Fruit fly (Drosophila melanogaster) whole organism, embryonic: Measurements from ENCODE around the gene Gdh.

Experiments used
- Abd-B ChIP-seq: fragments of 200-800 bp; sonication (Bioruptor generic); optimal IDR thresholded peaks from 2 replicates; lab custom pipeline; 2018; ENCODE audit warnings: missing biosample characterization, mild to moderate bottlenecking, missing genetic modification characterization, moderate library complexity
- Adf1 ChIP-seq: fragments of 200-800 bp; sonication (Bioruptor generic); IDR thresholded peaks from 2 replicates; pipeline ENCODE4 v1.3.6; 2022; ENCODE audit warnings: missing biosample characterization, missing genetic modification characterization
- Bteb2 ChIP-seq: fragments of 200-800 bp; sonication (Bioruptor generic); optimal IDR thresholded peaks from 2 replicates; lab custom pipeline; 2016; ENCODE audit warnings: missing biosample characterization, missing genetic modification characterization
- CG10147 ChIP-seq: fragments of 200-800 bp; sonication (Bioruptor generic); optimal IDR thresholded peaks from 2 replicates; lab custom pipeline; 2019; ENCODE audit warnings: missing biosample characterization, mild to moderate bottlenecking, missing genetic modification characterization, moderate library complexity
- CG11093 ChIP-seq: fragments of 200-800 bp; sonication (Bioruptor generic); IDR thresholded peaks from 3 replicates; pipeline ENCODE4 v1.3.6; 2022; ENCODE audit warnings: missing biosample characterization, missing genetic modification characterization
- CG11695 ChIP-seq: fragments of 200-800 bp; sonication (Bioruptor generic); IDR thresholded peaks from 3 replicates; pipeline ENCODE4 v1.3.6; 2022; ENCODE audit warnings: missing biosample characterization, missing genetic modification characterization
- CG11696 ChIP-seq: fragments of 200-800 bp; sonication (Bioruptor generic); IDR thresholded peaks from 2 replicates; pipeline ENCODE4 v1.3.6; 2022; ENCODE audit warnings: missing biosample characterization, missing genetic modification characterization
- CG12299 ChIP-seq: fragments of 200-800 bp; sonication (Bioruptor generic); optimal IDR thresholded peaks from 2 replicates; lab custom pipeline; 2018; ENCODE audit warnings: missing biosample characterization, mild to moderate bottlenecking, missing genetic modification characterization
- CG12769 ChIP-seq: fragments of 200-800 bp; sonication (Bioruptor generic); optimal IDR thresholded peaks from 2 replicates; lab custom pipeline; 2019; ENCODE audit warnings: missing biosample characterization, mild to moderate bottlenecking, missing genetic modification characterization, moderate library complexity
- CG15073 ChIP-seq: fragments of 200-800 bp; sonication (Bioruptor generic); optimal IDR thresholded peaks from 2 replicates; lab custom pipeline; 2016; ENCODE audit warnings: missing biosample characterization, missing genetic modification characterization
- CG17802 ChIP-seq: fragments of 200-800 bp; sonication (Bioruptor generic); optimal IDR thresholded peaks from 2 replicates; lab custom pipeline; 2018; ENCODE audit warnings: missing biosample characterization, mild to moderate bottlenecking, missing genetic modification characterization, moderate library complexity
- CG1832 ChIP-seq: fragments of 200-800 bp; sonication (Bioruptor generic); optimal IDR thresholded peaks from 2 replicates; lab custom pipeline; 2017; ENCODE audit warnings: missing biosample characterization, mild to moderate bottlenecking, missing genetic modification characterization, inconsistent platforms
- CG32767 ChIP-seq: fragments of 200-800 bp; sonication (Bioruptor generic); IDR thresholded peaks from 2 replicates; pipeline ENCODE4 v1.3.6; 2022; ENCODE audit warnings: missing biosample characterization, missing genetic modification characterization
- CG4424 ChIP-seq: fragments of 200-800 bp; sonication (Bioruptor generic); optimal IDR thresholded peaks from 3 replicates; lab custom pipeline; 2016; ENCODE audit warnings: missing biosample characterization, missing genetic modification characterization
- CG6765 ChIP-seq: fragments of 200-800 bp; sonication (Bioruptor generic); optimal IDR thresholded peaks from 3 replicates; lab custom pipeline; 2017; ENCODE audit warnings: missing biosample characterization, mild to moderate bottlenecking, missing genetic modification characterization
- CG8290 ChIP-seq, 3 experiments: fragments of 200-800 bp; sonication (Bioruptor generic); optimal IDR thresholded peaks; 2 replicates each; lab custom pipeline; 2016 to 2019; ENCODE audit warnings: missing biosample characterization in 3 of 3, missing genetic modification characterization in 3 of 3, mild to moderate bottlenecking in 2 of 3, moderate library complexity in 1 of 3
- CG9797 ChIP-seq: fragments of 200-800 bp; sonication (Bioruptor generic); optimal IDR thresholded peaks from 3 replicates; lab custom pipeline; 2018; ENCODE audit warnings: missing biosample characterization, mild to moderate bottlenecking, missing genetic modification characterization
- D19A ChIP-seq: fragments of 200-800 bp; optimal IDR thresholded peaks from 3 replicates; lab custom pipeline; 2019; ENCODE audit warnings: missing biosample characterization, mild to moderate bottlenecking, missing genetic modification characterization, moderate library complexity
- Deaf1 ChIP-seq: fragments of 200-800 bp; optimal IDR thresholded peaks from 3 replicates; lab custom pipeline; 2019; ENCODE audit warnings: missing biosample characterization, mild to moderate bottlenecking, missing genetic modification characterization, moderate library complexity
- Ets97D ChIP-seq: fragments of 200-800 bp; sonication (Bioruptor generic); optimal IDR thresholded peaks from 3 replicates; lab custom pipeline; 2016; ENCODE audit warnings: missing biosample characterization, missing genetic modification characterization
- Fer2 ChIP-seq: fragments of 200-800 bp; sonication (Bioruptor generic); optimal IDR thresholded peaks from 2 replicates; lab custom pipeline; 2018; ENCODE audit warnings: missing biosample characterization, mild to moderate bottlenecking, missing genetic modification characterization, moderate library complexity
- Fer3 ChIP-seq: fragments of 200-800 bp; sonication (Bioruptor generic); optimal IDR thresholded peaks from 2 replicates; lab custom pipeline; 2018; ENCODE audit warnings: missing biosample characterization, mild to moderate bottlenecking, missing genetic modification characterization, moderate library complexity
- Med ChIP-seq: fragments of 200-800 bp; sonication (Bioruptor generic); peaks from one replicate; lab custom pipeline; 2016; ENCODE audit warnings: missing biosample characterization, missing genetic modification characterization, mild to moderate bottlenecking, inconsistent platforms, moderate library complexity
- Meics ChIP-seq: fragments of 200-800 bp; sonication (Bioruptor generic); optimal IDR thresholded peaks from 2 replicates; lab custom pipeline; 2017; ENCODE audit warnings: missing biosample characterization, mild to moderate bottlenecking, missing genetic modification characterization
- NC2β ChIP-seq: fragments of 200-800 bp; sonication (Bioruptor generic); optimal IDR thresholded peaks from 2 replicates; lab custom pipeline; 2016; ENCODE audit warnings: missing biosample characterization, missing genetic modification characterization
- NFAT ChIP-seq: fragments of 200-800 bp; sonication (Bioruptor generic); IDR thresholded peaks from 2 replicates; pipeline ENCODE4 v1.3.6; 2022; ENCODE audit warnings: missing biosample characterization, missing genetic modification characterization
- Sox100B ChIP-seq: fragments of 200-800 bp; sonication (Bioruptor generic); optimal IDR thresholded peaks from 3 replicates; lab custom pipeline; 2018; ENCODE audit warnings: missing biosample characterization, mild to moderate bottlenecking, missing genetic modification characterization
- Tbp ChIP-seq: fragments of >200 bp; optimal IDR thresholded peaks from 2 replicates; lab custom pipeline; 2018; ENCODE audit warnings: missing biosample characterization, missing genetic modification characterization
- abd-A ChIP-seq: fragments of 200-800 bp; sonication (Bioruptor generic); optimal IDR thresholded peaks from 3 replicates; lab custom pipeline; 2019; ENCODE audit warnings: missing biosample characterization, mild to moderate bottlenecking, missing genetic modification characterization, moderate library complexity
- chinmo ChIP-seq: fragments of 200-800 bp; sonication (Bioruptor generic); IDR thresholded peaks from 4 replicates; pipeline ENCODE4 v1.3.6; 2022; ENCODE audit warnings: missing biosample characterization, missing genetic modification characterization; ENCODE audit not compliant: partially characterized antibody
- ci ChIP-seq: fragments of 200-800 bp; sonication (Bioruptor generic); IDR thresholded peaks from 3 replicates; pipeline ENCODE4 v1.3.6; 2022; ENCODE audit warnings: missing biosample characterization, missing genetic modification characterization
- ewg ChIP-seq: fragments of 200-800 bp; sonication (Bioruptor generic); optimal IDR thresholded peaks from 3 replicates; lab custom pipeline; 2017; ENCODE audit warnings: mild to moderate bottlenecking, missing biosample characterization, missing genetic modification reagents, missing genetic modification characterization
- hkb ChIP-seq, 2 experiments: fragments of 200-800 bp in 1 of 2; fragments of >200 bp in 1 of 2; sonication (Bioruptor generic) in 1 of 2; IDR thresholded peaks in 1 of 2; optimal IDR thresholded peaks in 1 of 2; 2 replicates each; pipeline versions ENCODE4 v1.3.6 to Lab custom; 2017 to 2022; ENCODE audit warnings: missing biosample characterization in 1 of 2, missing genetic modification characterization in 1 of 2
- lab ChIP-seq: fragments of 200-800 bp; sonication (Bioruptor generic); optimal IDR thresholded peaks from 3 replicates; lab custom pipeline; 2017; ENCODE audit warnings: missing biosample characterization, missing genetic modification characterization, mild to moderate bottlenecking, moderate library complexity, missing genetic modification reagents
- lola ChIP-seq, 3 experiments: fragments of >200 bp in 2 of 3; fragments of 200-800 bp in 1 of 3; sonication (Bioruptor generic) in 1 of 3; optimal IDR thresholded peaks; 2 replicates each; lab custom pipeline; 2017 to 2019; ENCODE audit warnings: missing biosample characterization in 3 of 3, missing genetic modification characterization in 3 of 3, mild to moderate bottlenecking in 1 of 3, moderate library complexity in 1 of 3
- onecut ChIP-seq: fragments of 200-800 bp; sonication (Bioruptor generic); IDR thresholded peaks from 2 replicates; pipeline ENCODE4 v1.3.6; 2022; ENCODE audit warnings: missing biosample characterization, missing genetic modification characterization
- p53 ChIP-seq: fragments of 200-800 bp; sonication (Bioruptor generic); optimal IDR thresholded peaks from 2 replicates; lab custom pipeline; 2016; ENCODE audit warnings: missing biosample characterization, missing genetic modification characterization
- peb ChIP-seq: fragments of 200-800 bp; sonication (Bioruptor generic); IDR thresholded peaks from 2 replicates; pipeline ENCODE4 v1.3.6; 2022; ENCODE audit warnings: missing biosample characterization, missing genetic modification characterization
- prd ChIP-seq, 3 experiments: fragments of >200 bp in 2 of 3; fragments of 200-800 bp in 1 of 3; sonication (Bioruptor generic) in 1 of 3; optimal IDR thresholded peaks in 2 of 3; IDR thresholded peaks in 1 of 3; 2 replicates in 2 of 3; 3 replicates in 1 of 3; pipeline versions ENCODE4 v1.3.6 to Lab custom; 2017 to 2022; ENCODE audit warnings: missing biosample characterization in 1 of 3, missing genetic modification characterization in 1 of 3
- pzg ChIP-seq: fragments of 200-800 bp; sonication (Bioruptor generic); optimal IDR thresholded peaks from 3 replicates; lab custom pipeline; 2018; ENCODE audit warnings: missing biosample characterization, mild to moderate bottlenecking, missing genetic modification characterization, moderate library complexity
- sd ChIP-seq: fragments of 200-800 bp; sonication (Bioruptor generic); optimal IDR thresholded peaks from 3 replicates; lab custom pipeline; 2018; ENCODE audit warnings: missing biosample characterization, mild to moderate bottlenecking, missing genetic modification characterization, moderate library complexity
- so ChIP-seq: fragments of 200-800 bp; sonication (Bioruptor generic); IDR thresholded peaks from 3 replicates; pipeline ENCODE4 v1.3.6; 2022; ENCODE audit warnings: missing biosample characterization, missing genetic modification characterization
- sqz ChIP-seq: fragments of 200-800 bp; sonication (Bioruptor generic); optimal IDR thresholded peaks from 3 replicates; lab custom pipeline; 2018; ENCODE audit warnings: missing biosample characterization, mild to moderate bottlenecking, missing genetic modification characterization
- sr ChIP-seq: fragments of 200-800 bp; sonication (Bioruptor generic); IDR thresholded peaks from 3 replicates; pipeline ENCODE4 v1.3.6; 2022; ENCODE audit warnings: missing biosample characterization, missing genetic modification characterization
- twi ChIP-seq: fragments of 200-800 bp; optimal IDR thresholded peaks from 2 replicates; lab custom pipeline; 2019; ENCODE audit warnings: missing biosample characterization, mild to moderate bottlenecking, missing genetic modification characterization, moderate library complexity
- wdn ChIP-seq: fragments of 200-800 bp; sonication (Bioruptor generic); IDR thresholded peaks from 2 replicates; pipeline ENCODE4 v1.3.6; 2022; ENCODE audit warnings: missing biosample characterization, missing genetic modification characterization
- zen2 ChIP-seq: fragments of 200-800 bp; sonication (Bioruptor generic); IDR thresholded peaks from 3 replicates; pipeline ENCODE4 v1.3.6; 2022; ENCODE audit warnings: missing biosample characterization, missing genetic modification characterization; ENCODE audit not compliant: partially characterized antibody

Gene Gdh

dm6 chr3R:23964913-23965718 is 22.2 kb upstream of the Gdh start:
- TF ChIP-seq NC2β (GFP tag; lab: Kevin White, UChicago) (no peak), Abd-B (no peak), p53 (GFP tag; lab: Kevin White, UChicago) (no peak), lab (GFP tag; lab: Kevin White, UChicago) (peak; percentile 2), twi (tag; lab: Kevin White, UChicago) (no peak), CG17802 (tag; lab: Kevin White, UChicago) (no peak), CG4424 (GFP tag; lab: Kevin White, UChicago) (no peak), sr (GFP tag; lab: Robert Waterston, UW) (peak; percentile 93), zen2 (no peak), CG15073 (peak; percentile 70), prd (optimal IDR thresholded peaks at IDR 0.05; lab: Kevin White, UChicago) (no peak), prd (GFP tag; IDR thresholded peaks at IDR 0.05; lab: Robert Waterston, UW) (no peak), CG32767 (peak; percentile 36; the same call in 1 of the 2 replicates), Meics (no peak), so (GFP tag; lab: Robert Waterston, UW) (0 out of 3 replicates have a peak, but pooled peaks have one; percentile 6), CG11696 (GFP tag; lab: Robert Waterston, UW) (peak; percentile 57), CG6765 (GFP tag; lab: Kevin White, UChicago) (no peak), Adf1 (GFP tag; lab: Robert Waterston, UW) (peak; percentile 29; the same call in 1 of the 2 replicates), CG9797 (GFP tag; lab: Kevin White, UChicago) (no peak), Med (GFP tag; lab: Kevin White, UChicago) (peak; percentile 55), Ets97D (GFP tag; lab: Kevin White, UChicago) (no peak), pzg (GFP tag; lab: Kevin White, UChicago) (no peak), ewg (GFP tag; lab: Kevin White, UChicago) (peak; percentile 76), CG11093 (GFP tag; lab: Robert Waterston, UW) (no peak), abd-A (tag; lab: Kevin White, UChicago) (peak; percentile 63), CG12769 (tag; lab: Kevin White, UChicago) (peak; percentile 61), wdn (GFP tag; lab: Robert Waterston, UW) (no peak), CG10147 (GFP tag; lab: Kevin White, UChicago) (no peak), D19A (tag; lab: Kevin White, UChicago) (no peak), CG12299 (tag; lab: Kevin White, UChicago) (no peak), Deaf1 (tag; lab: Kevin White, UChicago) (peak; percentile 73), ci (GFP tag; lab: Robert Waterston, UW) (peak; percentile 41; the same call in 2 of the 3 replicates), chinmo (0 out of 4 replicates have a peak, but pooled peaks have one; percentile 37), peb (GFP tag; lab: Robert Waterston, UW) (no peak), NFAT (GFP tag; lab: Robert Waterston, UW) (no peak), CG1832 (peak; percentile 56), sd (peak; percentile 1), CG8290 (GFP tag; optimal IDR thresholded peaks at IDR 0.05; lab: Kevin White, UChicago) (peak; percentile 71), CG8290 (tag; optimal IDR thresholded peaks at IDR 0.05; lab: Kevin White, UChicago) (peak; percentile 28 to 90), Fer2 (no peak), lola (GFP tag; optimal IDR thresholded peaks at IDR 0.05; lab: Kevin White, UChicago) (no peak), Bteb2 (GFP tag; lab: Kevin White, UChicago) (no peak), onecut (GFP tag; lab: Robert Waterston, UW) (peak; percentile 57; the same call in 1 of the 2 replicates), hkb (optimal IDR thresholded peaks at IDR 0.05; lab: Kevin White, UChicago) (no peak), hkb (GFP tag; IDR thresholded peaks at IDR 0.05; lab: Robert Waterston, UW) (0 out of 2 replicates have a peak, but pooled peaks have one; percentile 8), sqz (GFP tag; lab: Kevin White, UChicago) (peak; percentile 50), Tbp (GFP tag; lab: Kevin White, UChicago) (no peak), CG11695 (GFP tag; lab: Robert Waterston, UW) (no peak), Fer3 (tag; lab: Kevin White, UChicago) (no peak), Sox100B (GFP tag; lab: Kevin White, UChicago) (no peak)
